Worm (Caenorhabditis elegans) whole organism, midembryonic: ENCODE data around the gene dot-1.3.

Experiments used
- T22C8.4 ChIP-seq: fragments of 200-800 bp; sonication (Bioruptor generic); IDR thresholded peaks from 2 replicates; pipeline ENCODE4 v1.3.6; 2022; ENCODE audit warnings: missing genetic modification characterization, missing compliant biosample characterization
- cog-1 ChIP-seq: sonication (generic microtip); optimal IDR thresholded peaks from 2 replicates; lab custom pipeline; 2016; ENCODE audit warnings: missing genetic modification characterization, missing compliant biosample characterization
- flt-1 ChIP-seq: fragments of 200-800 bp; sonication (Bioruptor generic); IDR thresholded peaks from 2 replicates; pipeline ENCODE4 v1.3.6; 2022; ENCODE audit warnings: missing genetic modification characterization, missing compliant biosample characterization
- klf-2 ChIP-seq: fragments of 200-800 bp; sonication (Bioruptor generic); conservative IDR thresholded peaks from 2 replicates; pipeline ENCODE4 v1.3.6; 2022; ENCODE audit warnings: missing genetic modification reagents, missing genetic modification characterization, missing compliant biosample characterization
- med-1 ChIP-seq: sonication (generic microtip); optimal IDR thresholded peaks from 2 replicates; lab custom pipeline; 2017; ENCODE audit warnings: missing genetic modification characterization, mild to moderate bottlenecking, missing compliant biosample characterization, antibody characterized with exemption, missing genetic modification reagents; ENCODE audit not compliant: insufficient read depth
- ref-1 ChIP-seq: fragments of 200-800 bp; sonication (Bioruptor generic); conservative IDR thresholded peaks from 2 replicates; pipeline ENCODE4 v1.3.6; 2022; ENCODE audit warnings: missing genetic modification reagents, missing genetic modification characterization, missing compliant biosample characterization
- tab-1 ChIP-seq: fragments of 200-800 bp; sonication (Bioruptor generic); IDR thresholded peaks from 2 replicates; pipeline ENCODE4 v1.3.6; 2022; ENCODE audit warnings: missing genetic modification characterization, missing compliant biosample characterization
- ztf-23 ChIP-seq: fragments of 200-800 bp; sonication (Bioruptor generic); IDR thresholded peaks from 2 replicates; pipeline ENCODE4 v1.3.6; 2022; ENCODE audit warnings: missing genetic modification reagents, missing genetic modification characterization, missing compliant biosample characterization
- ztf-29 ChIP-seq: fragments of 200-800 bp; sonication (Bioruptor generic); IDR thresholded peaks from 2 replicates; pipeline ENCODE4 v1.3.6; 2022; ENCODE audit warnings: missing genetic modification reagents, missing genetic modification characterization, missing compliant biosample characterization

The dot-1.3 gene

ce11 chrX:12333479-12333878, 30.8 kb upstream of the dot-1.3 start, which contains the start of gene srd-47:
srd-47 (plus strand) TSS chrX:12333642.
- TF ChIP-seq flt-1 (GFP tag; lab: Robert Waterston, UW) (no peak), ztf-29 (GFP tag; lab: Robert Waterston, UW) (no peak), T22C8.4 (GFP tag; lab: Robert Waterston, UW) (no peak), ref-1 (no peak), tab-1 (GFP tag; lab: Robert Waterston, UW) (no peak), cog-1 (tag; lab: Kevin White, UChicago) (no peak)

- no peak for TF ChIP-seq klf-2 (GFP tag; lab: Robert Waterston, UW)
- no peak for TF ChIP-seq ztf-29 (GFP tag; lab: Robert Waterston, UW)
- no peak for TF ChIP-seq tab-1 (GFP tag; lab: Robert Waterston, UW)
- no peak for TF ChIP-seq cog-1 (tag; lab: Kevin White, UChicago)
- no peak for TF ChIP-seq flt-1 (GFP tag; lab: Robert Waterston, UW)
- TF ChIP-seq med-1 (GFP tag; lab: Kevin White, UChicago): no peak
Measured at ce11 chrX:12331795-12332194, 29.1 kb upstream of the dot-1.3 start, which contains the start of gene srd-46. srd-46 (plus strand) TSS chrX:12332095.

ce11 chrX:12328676-12329075, 26.0 kb upstream of the dot-1.3 start, which contains the start of gene srd-45:
srd-45 (plus strand) TSS chrX:12328976.
- no peak for TF ChIP-seq cog-1 (tag; lab: Kevin White, UChicago)
- no peak for TF ChIP-seq klf-2 (GFP tag; lab: Robert Waterston, UW)
- no peak for TF ChIP-seq ztf-23 (GFP tag; lab: Robert Waterston, UW)
- TF ChIP-seq tab-1 (GFP tag; lab: Robert Waterston, UW): no peak
- TF ChIP-seq ref-1: no peak
- no peak for TF ChIP-seq med-1 (GFP tag; lab: Kevin White, UChicago)

- TF ChIP-seq ref-1 (no peak), T22C8.4 (GFP tag; lab: Robert Waterston, UW) (no peak), tab-1 (GFP tag; lab: Robert Waterston, UW) (no peak), ztf-29 (GFP tag; lab: Robert Waterston, UW) (no peak), ztf-23 (GFP tag; lab: Robert Waterston, UW) (no peak), cog-1 (tag; lab: Kevin White, UChicago) (no peak), flt-1 (GFP tag; lab: Robert Waterston, UW) (no peak), klf-2 (GFP tag; lab: Robert Waterston, UW) (no peak)
Measured at ce11 chrX:12326424-12326823, 23.8 kb upstream of the dot-1.3 start, which contains the start of gene srd-41. srd-41 (plus strand) TSS chrX:12326724.

ce11 chrX:12323439-12323838, 20.8 kb upstream of the dot-1.3 start, which contains the start of gene srd-40:
srd-40 (plus strand) TSS chrX:12323739.
- TF ChIP-seq cog-1 (tag; lab: Kevin White, UChicago) (no peak), ztf-23 (GFP tag; lab: Robert Waterston, UW) (no peak), klf-2 (GFP tag; lab: Robert Waterston, UW) (no peak), med-1 (GFP tag; lab: Kevin White, UChicago) (no peak), flt-1 (GFP tag; lab: Robert Waterston, UW) (no peak), T22C8.4 (GFP tag; lab: Robert Waterston, UW) (no peak), ztf-29 (GFP tag; lab: Robert Waterston, UW) (no peak), tab-1 (GFP tag; lab: Robert Waterston, UW) (no peak), ref-1 (no peak)

ce11 chrX:12321357-12321756, 18.7 kb upstream of the dot-1.3 start, which contains the start of gene F17A2.13:
F17A2.13 (plus strand) TSS chrX:12321657.
- TF ChIP-seq ztf-29 (GFP tag; lab: Robert Waterston, UW) (no peak), ztf-23 (GFP tag; lab: Robert Waterston, UW) (no peak), T22C8.4 (GFP tag; lab: Robert Waterston, UW) (no peak), klf-2 (GFP tag; lab: Robert Waterston, UW) (no peak), cog-1 (tag; lab: Kevin White, UChicago) (no peak), tab-1 (GFP tag; lab: Robert Waterston, UW) (no peak), ref-1 (no peak), med-1 (GFP tag; lab: Kevin White, UChicago) (no peak), flt-1 (GFP tag; lab: Robert Waterston, UW) (no peak)

- TF ChIP-seq tab-1 (GFP tag; lab: Robert Waterston, UW) (no peak), ref-1 (no peak), ztf-29 (GFP tag; lab: Robert Waterston, UW) (no peak), klf-2 (GFP tag; lab: Robert Waterston, UW) (no peak), med-1 (GFP tag; lab: Kevin White, UChicago) (no peak), ztf-23 (GFP tag; lab: Robert Waterston, UW) (no peak), flt-1 (GFP tag; lab: Robert Waterston, UW) (no peak), T22C8.4 (GFP tag; lab: Robert Waterston, UW) (no peak), cog-1 (tag; lab: Kevin White, UChicago) (no peak)
Measured at ce11 chrX:12320737-12321136, 18.1 kb upstream of the dot-1.3 start, which contains the start of gene ceh-40. ceh-40 (minus strand) TSS chrX:12320777.

ce11 chrX:12317560-12317959, 14.9 kb upstream of the dot-1.3 start:
- TF ChIP-seq klf-2 (GFP tag; lab: Robert Waterston, UW): no peak
- TF ChIP-seq tab-1 (GFP tag; lab: Robert Waterston, UW): no peak
- TF ChIP-seq ref-1: no peak
- no peak for TF ChIP-seq ztf-23 (GFP tag; lab: Robert Waterston, UW)
- no peak for TF ChIP-seq T22C8.4 (GFP tag; lab: Robert Waterston, UW)
- TF ChIP-seq med-1 (GFP tag; lab: Kevin White, UChicago): no peak
- no peak for TF ChIP-seq ztf-29 (GFP tag; lab: Robert Waterston, UW)
- TF ChIP-seq cog-1 (tag; lab: Kevin White, UChicago): no peak
- no peak for TF ChIP-seq flt-1 (GFP tag; lab: Robert Waterston, UW)

ce11 chrX:12315268-12315667, 12.6 kb upstream of the dot-1.3 start, which contains the start of gene xtr-2:
xtr-2 (plus strand) TSS chrX:12315568.
- TF ChIP-seq flt-1 (GFP tag; lab: Robert Waterston, UW): no peak
- TF ChIP-seq T22C8.4 (GFP tag; lab: Robert Waterston, UW): no peak
- no peak for TF ChIP-seq ztf-29 (GFP tag; lab: Robert Waterston, UW)
- TF ChIP-seq klf-2 (GFP tag; lab: Robert Waterston, UW): no peak
- TF ChIP-seq ref-1: no peak
- TF ChIP-seq cog-1 (tag; lab: Kevin White, UChicago): no peak
- TF ChIP-seq med-1 (GFP tag; lab: Kevin White, UChicago): no peak
- TF ChIP-seq tab-1 (GFP tag; lab: Robert Waterston, UW): no peak
- no peak for TF ChIP-seq ztf-23 (GFP tag; lab: Robert Waterston, UW)
